Fruit fly (Drosophila melanogaster) S2 (cell line): ENCODE results near the gene CG5639.

Experiments used
- CG8478 ChIP-seq: fragments of >200 bp; optimal IDR thresholded peaks from 2 replicates; lab custom pipeline; 2018
- CTCF ChIP-seq, 2 experiments: fragments of >200 bp; optimal IDR thresholded peaks; 2 replicates each; lab custom pipeline; 2018

The CG5639 gene

dm6 chr3R:27595979-27596378, at the start of gene CG5639:
TSS of gene CG5639 (minus strand) at chr3R:27596130.
- TF ChIP-seq CG8478 (lab: Kevin White, UChicago) (no peak), CTCF (optimal IDR thresholded peaks at IDR 0.05; lab: Kevin White, UChicago) (no peak)

DNA sequence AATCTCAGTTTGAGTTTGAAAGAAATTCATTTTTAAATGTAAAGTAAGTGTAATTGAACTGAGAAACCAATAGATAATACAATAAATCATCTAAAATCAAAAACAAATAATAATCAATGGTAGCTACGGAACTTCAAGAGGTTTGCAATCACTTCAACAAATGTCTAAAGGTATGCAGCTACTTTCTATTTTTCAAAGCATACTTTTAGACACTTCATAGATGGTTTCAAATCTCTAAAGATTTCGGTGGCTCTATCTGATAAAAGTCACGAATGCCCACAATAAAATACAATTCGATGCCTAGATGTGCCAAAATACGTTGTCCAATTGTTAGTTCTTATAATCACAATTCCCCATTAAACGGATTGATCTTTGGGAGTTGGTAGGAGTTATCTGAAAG, 47.1 kb upstream of the CG5639 start:
- TF ChIP-seq CTCF (optimal IDR thresholded peaks at IDR 0.05; lab: Kevin White, UChicago) = no peak
- TF ChIP-seq CG8478 (lab: Kevin White, UChicago) = no peak

dm6 chr3R:27637264-27637860, 41.4 kb upstream of the CG5639 start:
- TF ChIP-seq CTCF (optimal IDR thresholded peaks at IDR 0.05; lab: Kevin White, UChicago) = no peak
- TF ChIP-seq CG8478 (lab: Kevin White, UChicago) = no peak

- TF ChIP-seq CG8478 (lab: Kevin White, UChicago) = no peak
Observed at dm6 chr3R:27636720-27637119, 40.8 kb upstream of the CG5639 start.

DNA sequence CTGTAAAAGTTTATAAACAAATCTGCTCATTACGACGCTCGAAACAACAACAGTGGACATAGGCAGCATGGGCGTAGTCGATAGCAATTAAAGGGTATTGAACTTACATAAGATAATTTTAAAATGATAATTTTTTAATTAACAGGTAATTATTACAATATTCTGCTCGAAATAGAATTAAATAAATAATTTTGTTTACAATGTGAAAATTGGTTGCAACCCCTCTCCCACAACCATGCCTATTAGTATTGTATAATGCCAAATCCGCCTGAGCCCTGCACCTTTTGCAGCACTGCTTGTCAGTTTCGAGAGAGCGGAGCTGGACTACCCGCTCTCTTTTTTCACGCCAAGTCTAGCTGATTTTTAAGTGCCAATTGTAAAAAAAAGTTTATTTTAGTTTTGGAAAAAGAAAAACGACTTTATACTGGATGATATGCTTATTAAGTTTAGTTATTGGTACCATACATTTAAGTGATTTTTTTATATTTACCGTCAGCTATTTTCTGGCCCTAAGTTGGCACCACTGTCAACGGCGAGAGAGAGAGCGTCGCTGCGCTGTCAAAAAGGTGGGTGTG, 40.2 kb upstream of the CG5639 start, which contains the start of the genes CG5611 and Mtl:
CG5611 (minus strand) TSS at position 51 of the 575 bp plus-strand sequence.
Mtl (plus strand) TSS at position 403 of the 575 bp plus-strand sequence.
- TF ChIP-seq CG8478 (lab: Kevin White, UChicago) (no peak), CTCF (optimal IDR thresholded peaks at IDR 0.05; lab: Kevin White, UChicago) (no peak)

- no peak for TF ChIP-seq CTCF (optimal IDR thresholded peaks at IDR 0.05; lab: Kevin White, UChicago)
- no peak for TF ChIP-seq CG8478 (lab: Kevin White, UChicago)
Observed at dm6 chr3R:27625911-27626310, 30.0 kb upstream of the CG5639 start, which contains the start of gene CG5612. TSS of gene CG5612 (minus strand) at chr3R:27626011.

dm6 chr3R:27622993-27623392, 27.1 kb upstream of the CG5639 start:
- TF ChIP-seq CTCF (optimal IDR thresholded peaks at IDR 0.05; lab: Kevin White, UChicago) (no peak), CG8478 (lab: Kevin White, UChicago) (no peak)

- TF ChIP-seq CG8478 (lab: Kevin White, UChicago) (no peak), CTCF (optimal IDR thresholded peaks at IDR 0.05; lab: Kevin White, UChicago) (no peak)
Observed at dm6 chr3R:27621861-27622260, 25.9 kb upstream of the CG5639 start.

DNA sequence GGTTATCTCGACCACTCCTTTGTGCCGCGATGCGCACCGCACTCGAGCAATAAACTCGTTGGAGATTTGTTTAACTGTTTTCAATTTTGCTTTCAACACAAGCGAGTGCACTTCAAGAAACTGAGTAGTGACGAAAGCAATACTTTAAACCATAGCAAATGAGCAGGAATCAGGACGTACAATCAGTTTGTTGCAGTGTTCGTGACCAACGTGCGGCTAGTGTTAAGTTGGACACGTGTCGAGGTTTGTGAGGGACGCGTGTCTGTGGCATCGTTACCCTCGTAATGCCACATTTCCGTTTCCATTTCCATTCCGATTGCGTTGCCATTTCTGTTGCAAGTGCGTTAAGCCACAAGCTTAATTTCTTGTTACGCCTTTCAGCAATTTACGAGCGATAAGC, 20.6 kb upstream of the CG5639 start:
- TF ChIP-seq CG8478 (lab: Kevin White, UChicago) = no peak
- TF ChIP-seq CTCF (optimal IDR thresholded peaks at IDR 0.05; lab: Kevin White, UChicago) = no peak

DNA sequence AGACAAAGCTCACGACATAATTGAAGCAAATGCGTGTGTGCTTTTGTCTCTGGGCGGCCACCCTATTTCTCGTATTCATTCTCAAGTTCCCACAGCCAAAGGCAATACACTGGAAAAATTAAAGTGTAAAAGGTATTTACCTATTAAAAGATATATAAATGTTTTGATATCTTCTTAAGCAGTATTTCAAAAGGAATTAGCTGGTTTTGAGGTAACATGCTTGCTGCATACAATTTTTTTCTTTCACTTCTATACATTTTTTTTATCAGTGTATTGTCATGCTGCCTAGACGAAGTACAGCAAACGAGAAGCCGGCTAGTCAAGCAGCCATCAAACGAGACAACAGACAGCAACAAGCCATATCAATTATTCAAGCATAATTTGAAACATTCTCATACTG, 17.9 kb upstream of the CG5639 start:
- TF ChIP-seq CTCF (optimal IDR thresholded peaks at IDR 0.05; lab: Kevin White, UChicago) (no peak), CG8478 (lab: Kevin White, UChicago) (no peak)

DNA sequence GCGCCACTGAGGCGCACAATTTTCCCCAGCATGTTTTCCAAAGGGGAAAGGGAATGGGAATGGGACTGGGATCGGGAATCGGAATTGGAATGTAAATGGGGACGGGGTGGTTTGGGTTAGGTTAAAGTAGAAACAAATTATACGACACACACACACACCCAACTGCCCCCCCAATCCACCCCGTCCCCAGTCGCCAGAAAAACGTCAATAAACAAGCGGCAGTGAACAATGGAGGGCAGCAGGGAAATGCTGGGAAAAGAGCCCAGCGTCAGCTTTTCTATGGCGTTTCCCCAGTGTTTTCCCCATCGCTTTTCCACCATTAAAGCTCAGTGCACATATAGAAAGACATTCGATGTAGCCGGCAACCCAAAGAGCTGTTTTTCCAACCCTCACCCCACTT, 14.7 kb upstream of the CG5639 start:
- no peak for TF ChIP-seq CTCF (optimal IDR thresholded peaks at IDR 0.05; lab: Kevin White, UChicago)
- no peak for TF ChIP-seq CG8478 (lab: Kevin White, UChicago)

DNA sequence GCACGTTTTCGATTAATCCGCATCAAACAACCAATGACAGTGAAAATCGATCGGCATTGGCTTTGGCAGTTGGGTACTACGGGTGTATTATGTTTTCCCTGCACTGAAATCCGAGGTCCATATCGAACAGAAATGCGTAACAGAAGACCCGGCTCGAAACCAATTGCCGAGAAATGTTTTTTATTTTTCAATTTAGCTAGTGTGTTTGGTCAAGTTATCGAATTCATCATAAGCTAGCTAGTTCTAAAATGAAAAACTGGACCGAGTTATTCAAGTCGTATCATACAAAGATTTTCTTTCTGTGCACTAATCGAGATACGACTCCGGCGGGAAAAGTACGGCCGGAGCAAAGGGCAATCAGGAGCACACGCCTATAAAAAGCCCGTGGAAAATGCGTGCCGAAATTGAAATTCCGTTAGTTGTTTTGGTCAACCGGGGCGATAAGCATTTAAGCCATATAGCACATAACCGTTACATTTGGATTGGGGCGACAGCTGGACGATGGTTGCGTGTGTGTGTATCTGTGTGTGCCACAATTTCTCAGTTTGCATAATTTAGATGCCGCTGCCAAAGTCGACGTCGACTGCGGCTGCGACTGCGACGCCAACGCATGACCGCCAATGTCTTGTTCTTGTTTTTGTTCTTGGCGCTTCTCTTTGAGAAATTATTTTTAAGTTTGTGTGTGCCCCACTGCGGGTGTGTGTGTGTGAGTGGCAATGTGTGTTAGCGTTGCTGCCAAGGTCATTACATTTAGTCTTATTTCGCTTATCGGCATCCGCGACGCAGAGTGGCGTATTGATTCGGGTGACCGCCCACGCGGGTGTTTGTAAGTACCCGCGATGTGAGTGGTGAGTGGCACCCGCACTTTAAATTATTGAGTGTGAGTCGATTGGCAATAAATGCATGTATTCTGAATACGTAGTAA, 13.4 kb upstream of the CG5639 start:
- TF ChIP-seq CG8478 (lab: Kevin White, UChicago) (no peak), CTCF (optimal IDR thresholded peaks at IDR 0.05; lab: Kevin White, UChicago) (no peak)

dm6 chr3R:27608536-27608935, 12.6 kb upstream of the CG5639 start:
- TF ChIP-seq CTCF (optimal IDR thresholded peaks at IDR 0.05; lab: Kevin White, UChicago) (no peak), CG8478 (lab: Kevin White, UChicago) (no peak)

DNA sequence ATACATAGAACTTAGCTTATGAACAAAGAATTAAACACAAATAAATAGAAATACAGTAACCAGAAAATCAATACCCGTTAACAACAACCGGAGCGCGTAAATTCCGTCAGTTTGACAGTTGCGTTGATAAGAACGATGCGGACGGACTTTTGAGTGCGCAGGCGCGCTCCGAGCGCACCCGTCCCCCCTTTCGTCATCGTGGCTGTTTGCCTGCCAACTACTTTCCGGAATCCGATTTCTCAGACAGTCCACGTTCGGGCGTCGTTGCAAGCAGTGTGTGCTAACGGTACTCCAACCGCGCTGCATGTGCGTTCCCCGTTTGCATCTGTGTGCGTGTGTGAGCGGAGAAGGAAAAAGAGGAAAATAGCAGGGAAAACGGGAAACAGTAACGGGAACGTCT, 12.1 kb upstream of the CG5639 start:
- TF ChIP-seq CG8478 (lab: Kevin White, UChicago) (no peak), CTCF (optimal IDR thresholded peaks at IDR 0.05; lab: Kevin White, UChicago) (no peak)
